Fruit fly (Drosophila melanogaster) whole organism, embryonic: ENCODE results near the gene Alp10.

Experiments
- Bteb2 ChIP-seq: fragments of 200-800 bp; sonication (Bioruptor generic); optimal IDR thresholded peaks from 2 replicates; lab custom pipeline; 2016; ENCODE audit warnings: missing biosample characterization, missing genetic modification characterization
- CG10267 ChIP-seq: fragments of 200-800 bp; sonication (Bioruptor generic); optimal IDR thresholded peaks from 2 replicates; lab custom pipeline; 2018; ENCODE audit warnings: missing biosample characterization, mild to moderate bottlenecking, missing genetic modification characterization, moderate library complexity
- CG10431 ChIP-seq: fragments of 200-800 bp; sonication (Bioruptor generic); optimal IDR thresholded peaks from 3 replicates; lab custom pipeline; 2018; ENCODE audit warnings: missing biosample characterization, mild to moderate bottlenecking, missing genetic modification characterization
- CG10462 ChIP-seq: fragments of 200-800 bp; sonication (Bioruptor generic); optimal IDR thresholded peaks from 2 replicates; lab custom pipeline; 2016; ENCODE audit warnings: missing biosample characterization, missing genetic modification characterization
- CG10654 ChIP-seq: fragments of 200-800 bp; sonication (Bioruptor generic); optimal IDR thresholded peaks from 2 replicates; lab custom pipeline; 2016; ENCODE audit warnings: missing biosample characterization, missing genetic modification characterization
- CG11560 ChIP-seq: fragments of 200-800 bp; sonication (Bioruptor generic); IDR thresholded peaks from 3 replicates; pipeline ENCODE4 v1.3.6; 2022; ENCODE audit warnings: missing biosample characterization, missing genetic modification characterization
- CG11695 ChIP-seq: fragments of 200-800 bp; sonication (Bioruptor generic); IDR thresholded peaks from 3 replicates; pipeline ENCODE4 v1.3.6; 2022; ENCODE audit warnings: missing biosample characterization, missing genetic modification characterization
- CG12219 ChIP-seq: fragments of 200-800 bp; sonication (Bioruptor generic); optimal IDR thresholded peaks from 3 replicates; lab custom pipeline; 2018; ENCODE audit warnings: missing biosample characterization, mild to moderate bottlenecking, missing genetic modification characterization
- CG14860 ChIP-seq: fragments of 200-800 bp; sonication (Bioruptor generic); IDR thresholded peaks from 3 replicates; pipeline ENCODE4 v1.3.6; 2022; ENCODE audit warnings: missing biosample characterization, missing genetic modification characterization; ENCODE audit not compliant: partially characterized antibody
- CG1529 ChIP-seq: fragments of 200-800 bp; sonication (Bioruptor generic); optimal IDR thresholded peaks from 3 replicates; lab custom pipeline; 2018; ENCODE audit warnings: missing biosample characterization, missing genetic modification characterization
- CG17912 ChIP-seq: fragments of 200-800 bp; sonication (Bioruptor generic); optimal IDR thresholded peaks from 2 replicates; lab custom pipeline; 2018; ENCODE audit warnings: missing biosample characterization, mild to moderate bottlenecking, missing genetic modification characterization
- CG18599 ChIP-seq: fragments of 200-800 bp; sonication (Bioruptor generic); optimal IDR thresholded peaks from 3 replicates; lab custom pipeline; 2017; ENCODE audit warnings: missing biosample characterization, missing genetic modification characterization, mild to moderate bottlenecking, moderate library complexity, missing genetic modification reagents
- CG30020 ChIP-seq: fragments of 200-800 bp; optimal IDR thresholded peaks from 2 replicates; lab custom pipeline; 2019; ENCODE audit warnings: missing biosample characterization, mild to moderate bottlenecking, missing genetic modification characterization, moderate library complexity
- CG3407 ChIP-seq: fragments of 200-800 bp; sonication (Bioruptor generic); optimal IDR thresholded peaks from 2 replicates; lab custom pipeline; 2018; ENCODE audit warnings: missing biosample characterization, mild to moderate bottlenecking, missing genetic modification characterization
- CG34224 ChIP-seq: fragments of 200-800 bp; sonication (Bioruptor generic); IDR thresholded peaks from 3 replicates; pipeline ENCODE4 v1.3.6; 2022; ENCODE audit warnings: missing biosample characterization, missing genetic modification characterization; ENCODE audit not compliant: partially characterized antibody
- CG7357 ChIP-seq: fragments of 200-800 bp; sonication (Bioruptor generic); IDR thresholded peaks from 3 replicates; pipeline ENCODE4 v1.3.6; 2022; ENCODE audit warnings: missing biosample characterization, missing genetic modification characterization
- CG7556 ChIP-seq: fragments of 200-800 bp; sonication (Bioruptor generic); optimal IDR thresholded peaks from 2 replicates; lab custom pipeline; 2017; ENCODE audit warnings: missing biosample characterization, mild to moderate bottlenecking, missing genetic modification characterization
- CG7745 ChIP-seq: fragments of 200-800 bp; sonication (Bioruptor generic); optimal IDR thresholded peaks from 2 replicates; lab custom pipeline; 2018; ENCODE audit warnings: missing biosample characterization, mild to moderate bottlenecking, missing genetic modification characterization, moderate library complexity
- CoRest ChIP-seq: fragments of 200-800 bp; sonication (Bioruptor generic); optimal IDR thresholded peaks from 3 replicates; lab custom pipeline; 2018; ENCODE audit warnings: missing biosample characterization, mild to moderate bottlenecking, missing genetic modification characterization, moderate library complexity
- D ChIP-seq, 2 experiments: fragments of 200-800 bp in 1 of 2; fragments of >200 bp in 1 of 2; sonication (Bioruptor generic) in 1 of 2; optimal IDR thresholded peaks; 2 replicates in 1 of 2; 3 replicates in 1 of 2; lab custom pipeline; 2017; ENCODE audit warnings: mild to moderate bottlenecking in 1 of 2, missing biosample characterization in 1 of 2, missing genetic modification characterization in 1 of 2, missing genetic modification reagents in 1 of 2
- Doc2 ChIP-seq: fragments of 200-800 bp; sonication (Bioruptor generic); IDR thresholded peaks from 2 replicates; pipeline ENCODE4 v1.3.6; 2022; ENCODE audit warnings: missing biosample characterization, missing genetic modification characterization
- Doc3 ChIP-seq: fragments of 200-800 bp; sonication (Bioruptor generic); IDR thresholded peaks from 3 replicates; pipeline ENCODE4 v1.3.6; 2022; ENCODE audit warnings: missing biosample characterization, missing genetic modification characterization; ENCODE audit not compliant: partially characterized antibody
- HLH4C ChIP-seq: fragments of 200-800 bp; sonication (Bioruptor generic); IDR thresholded peaks from 3 replicates; pipeline ENCODE4 v1.3.6; 2022; ENCODE audit warnings: missing biosample characterization, missing genetic modification characterization; ENCODE audit not compliant: partially characterized antibody
- Myb ChIP-seq: fragments of 200-800 bp; sonication (Bioruptor generic); optimal IDR thresholded peaks from 2 replicates; lab custom pipeline; 2016; ENCODE audit warnings: missing biosample characterization, missing genetic modification characterization
- Vsx1 ChIP-seq: fragments of 200-800 bp; sonication (Bioruptor generic); optimal IDR thresholded peaks from 2 replicates; lab custom pipeline; 2017; ENCODE audit warnings: missing biosample characterization, mild to moderate bottlenecking, missing genetic modification characterization, missing genetic modification reagents
- bowl ChIP-seq: fragments of 200-800 bp; sonication (Bioruptor generic); IDR thresholded peaks from 2 replicates; pipeline ENCODE4 v1.3.6; 2022; ENCODE audit warnings: missing biosample characterization, missing genetic modification characterization
- cas ChIP-seq: fragments of 200-800 bp; sonication (Bioruptor generic); IDR thresholded peaks from 2 replicates; pipeline ENCODE4 v1.3.6; 2022; ENCODE audit warnings: missing biosample characterization, missing genetic modification characterization
- chinmo ChIP-seq: fragments of 200-800 bp; sonication (Bioruptor generic); IDR thresholded peaks from 4 replicates; pipeline ENCODE4 v1.3.6; 2022; ENCODE audit warnings: missing biosample characterization, missing genetic modification characterization; ENCODE audit not compliant: partially characterized antibody
- da ChIP-seq: fragments of 200-800 bp; sonication (Bioruptor generic); optimal IDR thresholded peaks from 2 replicates; lab custom pipeline; 2016; ENCODE audit warnings: missing biosample characterization, missing genetic modification characterization
- danr ChIP-seq: fragments of 200-800 bp; sonication (Bioruptor generic); IDR thresholded peaks from 2 replicates; pipeline ENCODE4 v1.3.6; 2022; ENCODE audit warnings: missing biosample characterization, missing genetic modification characterization
- disco-r ChIP-seq: fragments of 200-800 bp; sonication (Bioruptor generic); optimal IDR thresholded peaks from 2 replicates; lab custom pipeline; 2016; ENCODE audit warnings: missing biosample characterization, missing genetic modification characterization
- eve ChIP-seq, 2 experiments: fragments of >200 bp; optimal IDR thresholded peaks; 2 replicates each; lab custom pipeline; 2017; ENCODE audit warnings: missing biosample characterization in 2 of 2, missing genetic modification characterization in 2 of 2
- grn ChIP-seq: fragments of 200-800 bp; sonication (Bioruptor generic); optimal IDR thresholded peaks from 3 replicates; lab custom pipeline; 2017; ENCODE audit warnings: missing biosample characterization, missing genetic modification characterization
- ind ChIP-seq: fragments of 200-800 bp; sonication (Bioruptor generic); optimal IDR thresholded peaks from 3 replicates; lab custom pipeline; 2016; ENCODE audit warnings: missing biosample characterization, missing genetic modification characterization
- ken ChIP-seq: fragments of 200-800 bp; sonication (Bioruptor generic); IDR thresholded peaks from 3 replicates; pipeline ENCODE4 v1.3.6; 2022; ENCODE audit warnings: missing biosample characterization, missing genetic modification characterization
- knrl ChIP-seq: fragments of 200-800 bp; sonication (Bioruptor generic); IDR thresholded peaks from 3 replicates; pipeline ENCODE4 v1.3.6; 2022; ENCODE audit warnings: missing biosample characterization, missing genetic modification characterization; ENCODE audit not compliant: partially characterized antibody
- luna ChIP-seq: fragments of 200-800 bp; sonication (Bioruptor generic); optimal IDR thresholded peaks from 2 replicates; lab custom pipeline; 2016; ENCODE audit warnings: missing biosample characterization, missing genetic modification characterization
- nmo ChIP-seq: fragments of 200-800 bp; sonication (Bioruptor generic); optimal IDR thresholded peaks from 2 replicates; lab custom pipeline; 2018; ENCODE audit warnings: missing biosample characterization, mild to moderate bottlenecking, missing genetic modification characterization, moderate library complexity
- odd ChIP-seq: fragments of 200-800 bp; sonication (Bioruptor generic); optimal IDR thresholded peaks from 2 replicates; lab custom pipeline; 2017; ENCODE audit warnings: missing biosample characterization, mild to moderate bottlenecking, missing genetic modification characterization
- pb ChIP-seq: fragments of 200-800 bp; sonication (Bioruptor generic); optimal IDR thresholded peaks from 3 replicates; lab custom pipeline; 2016; ENCODE audit warnings: missing biosample characterization, missing genetic modification characterization
- pnt ChIP-seq: fragments of 200-800 bp; sonication (Bioruptor generic); optimal IDR thresholded peaks from 3 replicates; lab custom pipeline; 2016; ENCODE audit warnings: missing biosample characterization, missing genetic modification characterization
- rib ChIP-seq: fragments of 200-800 bp; sonication (Bioruptor generic); IDR thresholded peaks from 2 replicates; pipeline ENCODE4 v1.3.6; 2022; ENCODE audit warnings: missing biosample characterization, missing genetic modification characterization
- salm ChIP-seq: fragments of 200-800 bp; sonication (Bioruptor generic); optimal IDR thresholded peaks from 2 replicates; lab custom pipeline; 2018; ENCODE audit warnings: missing biosample characterization, mild to moderate bottlenecking, missing genetic modification characterization
- schlank ChIP-seq: fragments of 200-800 bp; sonication (Bioruptor generic); optimal IDR thresholded peaks from 2 replicates; lab custom pipeline; 2018; ENCODE audit warnings: missing biosample characterization, mild to moderate bottlenecking, missing genetic modification characterization
- scrt ChIP-seq: fragments of 200-800 bp; sonication (Bioruptor generic); optimal IDR thresholded peaks from 2 replicates; lab custom pipeline; 2018; ENCODE audit warnings: missing biosample characterization, mild to moderate bottlenecking, missing genetic modification characterization, moderate library complexity
- tio ChIP-seq: fragments of 200-800 bp; sonication (Bioruptor generic); optimal IDR thresholded peaks from 2 replicates; lab custom pipeline; 2017; ENCODE audit warnings: missing biosample characterization, missing genetic modification characterization, inconsistent platforms
- toy ChIP-seq: fragments of 200-800 bp; sonication (Bioruptor generic); IDR thresholded peaks from 2 replicates; pipeline ENCODE4 v1.3.6; 2022; ENCODE audit warnings: missing biosample characterization, missing genetic modification characterization
- zf30C ChIP-seq: fragments of 200-800 bp; sonication (Bioruptor generic); optimal IDR thresholded peaks from 3 replicates; lab custom pipeline; 2018; ENCODE audit warnings: missing biosample characterization, mild to moderate bottlenecking, missing genetic modification characterization

The Alp10 gene

DNA sequence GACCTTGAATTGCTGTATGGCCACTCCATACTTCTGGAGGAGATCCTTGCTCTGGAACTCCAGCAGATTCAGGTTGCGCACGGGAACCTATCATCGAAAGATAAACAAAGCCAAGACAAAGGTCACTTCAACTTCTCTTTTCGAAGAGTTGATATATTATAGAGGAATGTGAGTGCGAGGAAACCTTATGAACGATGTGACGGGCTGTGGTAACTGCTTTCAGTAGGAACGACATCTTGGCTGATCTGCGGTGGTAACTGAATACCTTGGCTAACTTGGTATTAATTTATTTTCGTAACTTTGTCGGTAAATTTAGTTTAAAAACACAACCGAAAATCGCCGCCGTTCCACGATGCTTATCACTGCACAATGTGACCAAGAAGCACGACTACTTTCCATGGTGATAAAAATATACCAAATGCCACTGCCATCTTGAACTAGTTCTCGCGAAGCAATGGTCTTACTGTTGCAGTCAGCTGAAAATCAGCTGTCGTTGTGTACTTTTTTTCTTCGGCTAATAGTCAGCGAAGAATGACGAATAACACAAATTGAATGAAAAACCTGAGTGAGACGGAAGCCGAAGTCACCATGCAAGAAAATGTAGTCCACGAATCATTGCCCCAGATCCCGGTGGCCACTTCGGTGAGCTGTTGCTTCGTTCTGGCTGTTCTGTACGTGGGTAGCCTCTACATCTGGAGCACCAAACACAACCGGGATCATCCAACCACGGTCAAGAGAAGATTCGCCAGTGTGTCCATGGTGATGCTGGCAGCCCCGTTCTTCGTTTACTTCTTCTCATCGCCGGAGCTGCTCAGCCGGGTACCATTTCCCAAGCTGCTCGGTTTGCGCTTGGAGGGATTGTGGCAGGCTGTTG, 31.5 kb downstream of the Alp10 start, which contains the start of the genes ScsbetaG and Sras (continued):
- TF ChIP-seq CG10267 (tag; lab: Kevin White, UChicago): no peak
- TF ChIP-seq CG30020 (tag; lab: Kevin White, UChicago): no peak
- peak; percentile 98 for TF ChIP-seq grn (GFP tag; lab: Kevin White, UChicago)
- no peak for TF ChIP-seq CG7745 (tag; lab: Kevin White, UChicago)
- TF ChIP-seq eve (GFP tag; optimal IDR thresholded peaks at IDR 0.05; lab: Kevin White, UChicago): no peak
- TF ChIP-seq chinmo: peak; percentile 49; the same call in 1 of the 4 replicates
- TF ChIP-seq Doc2 (GFP tag; lab: Robert Waterston, UW): no peak
- peak; percentile 78 for TF ChIP-seq Myb (GFP tag; lab: Kevin White, UChicago)
- TF ChIP-seq cas (GFP tag; lab: Robert Waterston, UW): no peak
- no peak for TF ChIP-seq schlank
- no peak for TF ChIP-seq CG10462 (GFP tag; lab: Kevin White, UChicago)
- peak; percentile 75 for TF ChIP-seq D (optimal IDR thresholded peaks at IDR 0.05; lab: Kevin White, UChicago)
- no peak for TF ChIP-seq D (GFP tag; optimal IDR thresholded peaks at IDR 0.05; lab: Kevin White, UChicago)
- TF ChIP-seq CG17912 (GFP tag; lab: Kevin White, UChicago): no peak
- TF ChIP-seq CG7556: no peak
- TF ChIP-seq ind (GFP tag; lab: Kevin White, UChicago): no peak
- peak; percentile 43; the same call in 1 of the 3 replicates for TF ChIP-seq Doc3
- peak; percentile 72 for TF ChIP-seq Vsx1 (GFP tag; lab: Kevin White, UChicago)
- TF ChIP-seq salm (tag; lab: Kevin White, UChicago): no peak
- no peak for TF ChIP-seq CG3407
- no peak for TF ChIP-seq pnt
- TF ChIP-seq nmo: peak; percentile 38
- TF ChIP-seq CG1529 (GFP tag; lab: Kevin White, UChicago): no peak
- 0 out of 3 replicates have a peak, but pooled peaks have one; percentile 28 for TF ChIP-seq knrl (GFP tag; lab: Robert Waterston, UW)
- no peak for TF ChIP-seq CG10431 (GFP tag; lab: Kevin White, UChicago)
- TF ChIP-seq rib (GFP tag; lab: Robert Waterston, UW): no peak
- no peak for TF ChIP-seq CG10654 (GFP tag; lab: Kevin White, UChicago)
- no peak for TF ChIP-seq ken (GFP tag; lab: Robert Waterston, UW)
- TF ChIP-seq HLH4C (GFP tag; lab: Robert Waterston, UW): no peak
- no peak for TF ChIP-seq CG18599 (GFP tag; lab: Kevin White, UChicago)
- TF ChIP-seq scrt (GFP tag; lab: Kevin White, UChicago): no peak
- no peak for TF ChIP-seq zf30C (GFP tag; lab: Kevin White, UChicago)
- peak; percentile 63; the same call in 2 of the 3 replicates for TF ChIP-seq CG34224 (GFP tag; lab: Robert Waterston, UW)
- no peak for TF ChIP-seq CG11560 (tag; lab: Robert Waterston, UW)
- TF ChIP-seq odd (GFP tag; lab: Kevin White, UChicago): no peak
- no peak for TF ChIP-seq toy (GFP tag; lab: Robert Waterston, UW)
- TF ChIP-seq Bteb2 (GFP tag; lab: Kevin White, UChicago): no peak
- no peak for TF ChIP-seq CG11695
- no peak for TF ChIP-seq da (GFP tag; lab: Kevin White, UChicago)
- TF ChIP-seq CG12219 (GFP tag; lab: Kevin White, UChicago): no peak
- no peak for TF ChIP-seq disco-r (GFP tag; lab: Kevin White, UChicago)
- no peak for TF ChIP-seq CG7357 (GFP tag; lab: Robert Waterston, UW)
- TF ChIP-seq tio (GFP tag; lab: Kevin White, UChicago): no peak
- TF ChIP-seq luna (GFP tag; lab: Kevin White, UChicago): no peak
- TF ChIP-seq pb (GFP tag; lab: Kevin White, UChicago): no peak
- no peak for TF ChIP-seq CG14860 (GFP tag; lab: Robert Waterston, UW)
- TF ChIP-seq bowl: no peak
- no peak for TF ChIP-seq CoRest (tag; lab: Kevin White, UChicago)
- TF ChIP-seq danr: no peak
